Fruit fly (Drosophila melanogaster) whole organism, embryonic: ENCODE data around the gene Nepl9.
A peak's percentile ranks its signal among the peaks of the same experiment; 100 is the strongest.

Experiments used
- Bgb ChIP-seq: fragments of 200-800 bp; sonication (Bioruptor generic); IDR thresholded peaks from 2 replicates; pipeline ENCODE4 v1.3.6; 2022; ENCODE audit warnings: missing biosample characterization, missing genetic modification characterization; ENCODE audit not compliant: partially characterized antibody
- BtbVII ChIP-seq: fragments of 200-800 bp; sonication (Bioruptor generic); optimal IDR thresholded peaks from 3 replicates; lab custom pipeline; 2017; ENCODE audit warnings: missing biosample characterization, mild to moderate bottlenecking, missing genetic modification characterization
- CG10209 ChIP-seq: fragments of 200-800 bp; sonication (Bioruptor generic); optimal IDR thresholded peaks from 3 replicates; lab custom pipeline; 2017; ENCODE audit warnings: missing biosample characterization, mild to moderate bottlenecking, missing genetic modification characterization, missing genetic modification reagents
- CG11560 ChIP-seq: fragments of 200-800 bp; sonication (Bioruptor generic); IDR thresholded peaks from 3 replicates; pipeline ENCODE4 v1.3.6; 2022; ENCODE audit warnings: missing biosample characterization, missing genetic modification characterization
- CG12219 ChIP-seq: fragments of 200-800 bp; sonication (Bioruptor generic); optimal IDR thresholded peaks from 3 replicates; lab custom pipeline; 2018; ENCODE audit warnings: missing biosample characterization, mild to moderate bottlenecking, missing genetic modification characterization
- CG12942 ChIP-seq: fragments of 200-800 bp; sonication (Bioruptor generic); optimal IDR thresholded peaks from 3 replicates; lab custom pipeline; 2016; ENCODE audit warnings: missing biosample characterization, missing genetic modification characterization
- CG13894 ChIP-seq: fragments of 200-800 bp; sonication (Bioruptor generic); optimal IDR thresholded peaks from 3 replicates; lab custom pipeline; 2018; ENCODE audit warnings: missing biosample characterization, mild to moderate bottlenecking, missing genetic modification characterization, moderate library complexity
- CG15269 ChIP-seq: fragments of 200-800 bp; sonication (Bioruptor generic); optimal IDR thresholded peaks from 2 replicates; lab custom pipeline; 2018; ENCODE audit warnings: missing biosample characterization, mild to moderate bottlenecking, missing genetic modification characterization, moderate library complexity
- CG15479 ChIP-seq: fragments of 200-800 bp; sonication (Bioruptor generic); optimal IDR thresholded peaks from 3 replicates; lab custom pipeline; 2019; ENCODE audit warnings: missing biosample characterization, mild to moderate bottlenecking, missing genetic modification characterization, moderate library complexity
- CG15514 ChIP-seq: fragments of 200-800 bp; sonication (Bioruptor generic); optimal IDR thresholded peaks from 3 replicates; lab custom pipeline; 2017; ENCODE audit warnings: missing biosample characterization, missing genetic modification characterization, mild to moderate bottlenecking, moderate library complexity, missing genetic modification reagents
- CG17359 ChIP-seq: fragments of 200-800 bp; sonication (Bioruptor generic); optimal IDR thresholded peaks from 3 replicates; lab custom pipeline; 2018; ENCODE audit warnings: missing biosample characterization, mild to moderate bottlenecking, missing genetic modification characterization, moderate library complexity
- CG17385 ChIP-seq: fragments of 200-800 bp; sonication (Bioruptor generic); optimal IDR thresholded peaks from 3 replicates; lab custom pipeline; 2018; ENCODE audit warnings: missing biosample characterization, mild to moderate bottlenecking, missing genetic modification characterization
- CG17802 ChIP-seq: fragments of 200-800 bp; sonication (Bioruptor generic); optimal IDR thresholded peaks from 2 replicates; lab custom pipeline; 2018; ENCODE audit warnings: missing biosample characterization, mild to moderate bottlenecking, missing genetic modification characterization, moderate library complexity
- CG17829 ChIP-seq: fragments of 200-800 bp; optimal IDR thresholded peaks from 2 replicates; lab custom pipeline; 2019; ENCODE audit warnings: missing biosample characterization, mild to moderate bottlenecking, missing genetic modification characterization, moderate library complexity
- CG18476 ChIP-seq: fragments of 200-800 bp; sonication (Bioruptor generic); optimal IDR thresholded peaks from 2 replicates; lab custom pipeline; 2016; ENCODE audit warnings: missing biosample characterization, mild to moderate bottlenecking, missing genetic modification characterization
- CG18599 ChIP-seq: fragments of 200-800 bp; sonication (Bioruptor generic); optimal IDR thresholded peaks from 3 replicates; lab custom pipeline; 2017; ENCODE audit warnings: missing biosample characterization, missing genetic modification characterization, mild to moderate bottlenecking, moderate library complexity, missing genetic modification reagents
- CG2202 ChIP-seq: fragments of 200-800 bp; sonication (Bioruptor generic); optimal IDR thresholded peaks from 2 replicates; lab custom pipeline; 2018; ENCODE audit warnings: missing biosample characterization, mild to moderate bottlenecking, missing genetic modification characterization
- CG2678 ChIP-seq: fragments of 200-800 bp; sonication (Bioruptor generic); optimal IDR thresholded peaks from 3 replicates; lab custom pipeline; 2019; ENCODE audit warnings: missing biosample characterization, mild to moderate bottlenecking, missing genetic modification characterization, moderate library complexity
- CG34376 ChIP-seq: fragments of 200-800 bp; sonication (Bioruptor generic); optimal IDR thresholded peaks from 2 replicates; lab custom pipeline; 2018; ENCODE audit warnings: missing biosample characterization, mild to moderate bottlenecking, missing genetic modification characterization
- CG4707 ChIP-seq: fragments of 200-800 bp; sonication (Bioruptor generic); optimal IDR thresholded peaks from 2 replicates; lab custom pipeline; 2018; ENCODE audit warnings: missing biosample characterization, mild to moderate bottlenecking, missing genetic modification characterization, moderate library complexity
- CG5180 ChIP-seq: fragments of 200-800 bp; sonication (Bioruptor generic); optimal IDR thresholded peaks from 3 replicates; lab custom pipeline; 2017; ENCODE audit warnings: missing biosample characterization, missing genetic modification characterization, mild to moderate bottlenecking, moderate library complexity, missing genetic modification reagents
- CG9437 ChIP-seq: fragments of 200-800 bp; sonication (Bioruptor generic); optimal IDR thresholded peaks from 2 replicates; lab custom pipeline; 2018; ENCODE audit warnings: missing biosample characterization, mild to moderate bottlenecking, missing genetic modification characterization
- CrebB ChIP-seq: fragments of 200-800 bp; sonication (Bioruptor generic); optimal IDR thresholded peaks from 3 replicates; lab custom pipeline; 2018; ENCODE audit warnings: missing biosample characterization, mild to moderate bottlenecking, missing genetic modification characterization
- D19A ChIP-seq: fragments of 200-800 bp; optimal IDR thresholded peaks from 3 replicates; lab custom pipeline; 2019; ENCODE audit warnings: missing biosample characterization, mild to moderate bottlenecking, missing genetic modification characterization, moderate library complexity
- Dp ChIP-seq: fragments of 200-800 bp; sonication (Bioruptor generic); optimal IDR thresholded peaks from 2 replicates; lab custom pipeline; 2018; ENCODE audit warnings: missing biosample characterization, mild to moderate bottlenecking, missing genetic modification characterization, moderate library complexity
- Drgx ChIP-seq: fragments of 200-800 bp; sonication (Bioruptor generic); IDR thresholded peaks from 2 replicates; pipeline ENCODE4 v1.3.6; 2022; ENCODE audit warnings: missing biosample characterization, missing genetic modification characterization
- E2f1 ChIP-seq: fragments of 200-800 bp; sonication (Bioruptor generic); IDR thresholded peaks from 2 replicates; pipeline ENCODE4 v1.3.6; 2022; ENCODE audit warnings: missing biosample characterization, missing genetic modification characterization
- Hey ChIP-seq: fragments of 200-800 bp; sonication (Bioruptor generic); optimal IDR thresholded peaks from 3 replicates; lab custom pipeline; 2018; ENCODE audit warnings: missing biosample characterization, mild to moderate bottlenecking, missing genetic modification characterization
- Nf-YB ChIP-seq: fragments of 200-800 bp; sonication (Bioruptor generic); optimal IDR thresholded peaks from 3 replicates; lab custom pipeline; 2019; ENCODE audit warnings: missing biosample characterization, mild to moderate bottlenecking, missing genetic modification characterization, moderate library complexity
- NfI ChIP-seq: fragments of 200-800 bp; sonication (Bioruptor generic); optimal IDR thresholded peaks from 3 replicates; lab custom pipeline; 2018; ENCODE audit warnings: missing biosample characterization, mild to moderate bottlenecking, missing genetic modification characterization, moderate library complexity
- Oli ChIP-seq: fragments of 200-800 bp; sonication (Bioruptor generic); optimal IDR thresholded peaks from 2 replicates; lab custom pipeline; 2018; ENCODE audit warnings: missing biosample characterization, mild to moderate bottlenecking, missing genetic modification characterization, moderate library complexity
- Sin3A ChIP-seq: fragments of >200 bp; optimal IDR thresholded peaks from 2 replicates; lab custom pipeline; 2018
- Spps ChIP-seq: fragments of 200-800 bp; sonication (Bioruptor generic); optimal IDR thresholded peaks from 2 replicates; lab custom pipeline; 2018; ENCODE audit warnings: missing biosample characterization, mild to moderate bottlenecking, missing genetic modification characterization
- aop ChIP-seq: fragments of 200-800 bp; sonication (Bioruptor generic); IDR thresholded peaks from 2 replicates; pipeline ENCODE4 v1.3.6; 2022; ENCODE audit warnings: missing biosample characterization, missing genetic modification characterization
- ara ChIP-seq: fragments of 200-800 bp; sonication (Bioruptor generic); IDR thresholded peaks from 2 replicates; pipeline ENCODE4 v1.3.6; 2022; ENCODE audit warnings: missing biosample characterization, missing genetic modification characterization
- bsh ChIP-seq, 2 experiments: fragments of 200-800 bp; sonication (Bioruptor generic); optimal IDR thresholded peaks; 2 replicates each; lab custom pipeline; 2017 to 2018; ENCODE audit warnings: mild to moderate bottlenecking in 2 of 2, missing biosample characterization in 2 of 2, missing genetic modification characterization in 2 of 2, moderate library complexity in 1 of 2
- ftz-f1 ChIP-seq: fragments of 200-800 bp; sonication (Bioruptor generic); optimal IDR thresholded peaks from 2 replicates; lab custom pipeline; 2016; ENCODE audit warnings: missing biosample characterization, missing genetic modification characterization
- gsb ChIP-seq: fragments of 200-800 bp; sonication (Bioruptor generic); IDR thresholded peaks from 2 replicates; pipeline ENCODE4 v1.3.6; 2022; ENCODE audit warnings: missing biosample characterization, missing genetic modification characterization
- lola ChIP-seq, 3 experiments: fragments of >200 bp in 2 of 3; fragments of 200-800 bp in 1 of 3; sonication (Bioruptor generic) in 1 of 3; optimal IDR thresholded peaks; 2 replicates each; lab custom pipeline; 2017 to 2019; ENCODE audit warnings: missing biosample characterization in 3 of 3, missing genetic modification characterization in 3 of 3, mild to moderate bottlenecking in 1 of 3, moderate library complexity in 1 of 3
- nom ChIP-seq: fragments of 200-800 bp; sonication (Bioruptor generic); optimal IDR thresholded peaks from 2 replicates; lab custom pipeline; 2017; ENCODE audit warnings: missing biosample characterization, missing genetic modification characterization, mild to moderate bottlenecking, moderate library complexity, missing genetic modification reagents
- pfk ChIP-seq: fragments of 200-800 bp; sonication (Bioruptor generic); optimal IDR thresholded peaks from 2 replicates; lab custom pipeline; 2018; ENCODE audit warnings: missing biosample characterization, mild to moderate bottlenecking, missing genetic modification characterization, moderate library complexity
- pita ChIP-seq: fragments of 200-800 bp; sonication (Bioruptor generic); optimal IDR thresholded peaks from 2 replicates; lab custom pipeline; 2017; ENCODE audit warnings: missing biosample characterization, mild to moderate bottlenecking, missing genetic modification characterization
- row ChIP-seq: fragments of 200-800 bp; sonication (Bioruptor generic); IDR thresholded peaks from 3 replicates; pipeline ENCODE4 v1.3.6; 2022; ENCODE audit warnings: missing biosample characterization, missing genetic modification characterization
- schlank ChIP-seq: fragments of 200-800 bp; sonication (Bioruptor generic); optimal IDR thresholded peaks from 2 replicates; lab custom pipeline; 2018; ENCODE audit warnings: missing biosample characterization, mild to moderate bottlenecking, missing genetic modification characterization
- scrt ChIP-seq: fragments of 200-800 bp; sonication (Bioruptor generic); optimal IDR thresholded peaks from 2 replicates; lab custom pipeline; 2018; ENCODE audit warnings: missing biosample characterization, mild to moderate bottlenecking, missing genetic modification characterization, moderate library complexity
- sd ChIP-seq: fragments of 200-800 bp; sonication (Bioruptor generic); optimal IDR thresholded peaks from 3 replicates; lab custom pipeline; 2018; ENCODE audit warnings: missing biosample characterization, mild to moderate bottlenecking, missing genetic modification characterization, moderate library complexity
- tin ChIP-seq: fragments of 200-800 bp; sonication (Bioruptor generic); optimal IDR thresholded peaks from 3 replicates; lab custom pipeline; 2016; ENCODE audit warnings: missing biosample characterization, missing genetic modification characterization

The Nepl9 gene

dm6 chr2L:16819714-16820113, 17.3 kb downstream of the Nepl9 start (continued):
- TF ChIP-seq CrebB (tag; lab: Kevin White, UChicago) (peak; percentile 37), Hey (tag; lab: Kevin White, UChicago) (peak; percentile 30), Nf-YB (GFP tag; lab: Kevin White, UChicago) (peak; percentile 36), E2f1 (GFP tag; lab: Robert Waterston, UW) (no peak), bsh (GFP tag; optimal IDR thresholded peaks at IDR 0.05; lab: Kevin White, UChicago) (no peak), BtbVII (peak; percentile 57), CG15269 (tag; lab: Kevin White, UChicago) (peak; percentile 48), CG17359 (tag; lab: Kevin White, UChicago) (peak; percentile 14), CG15479 (GFP tag; lab: Kevin White, UChicago) (no peak), aop (GFP tag; lab: Robert Waterston, UW) (no peak), CG34376 (GFP tag; lab: Kevin White, UChicago) (peak; percentile 71), NfI (GFP tag; lab: Kevin White, UChicago) (no peak), CG12219 (GFP tag; lab: Kevin White, UChicago) (peak; percentile 31), ara (GFP tag; lab: Robert Waterston, UW) (0 out of 2 replicates have a peak, but pooled peaks have one; percentile 31), gsb (GFP tag; lab: Robert Waterston, UW) (no peak), sd (tag; lab: Kevin White, UChicago) (peak; percentile 98), Drgx (GFP tag; lab: Robert Waterston, UW) (no peak), CG12942 (no peak), Sin3A (lab: Kevin White, UChicago) (no peak), scrt (peak; percentile 54), CG13894 (tag; lab: Kevin White, UChicago) (peak; percentile 86), pfk (GFP tag; lab: Kevin White, UChicago) (peak; percentile 16), CG15514 (GFP tag; lab: Kevin White, UChicago) (peak; percentile 32), Bgb (no peak)

- TF ChIP-seq CG17802 (tag; lab: Kevin White, UChicago) (peak; percentile 5), pfk (GFP tag; lab: Kevin White, UChicago) (no peak), row (peak; percentile 42; the same call in 1 of the 3 replicates), CG2678 (tag; lab: Kevin White, UChicago) (peak; percentile 45), CG17385 (GFP tag; lab: Kevin White, UChicago) (peak; percentile 25), CG4707 (peak; percentile 1), Oli (tag; lab: Kevin White, UChicago) (peak; percentile 42), schlank (tag; lab: Kevin White, UChicago) (no peak), Dp (GFP tag; lab: Kevin White, UChicago) (no peak), Nf-YB (GFP tag; lab: Kevin White, UChicago) (peak; percentile 30), CG12219 (GFP tag; lab: Kevin White, UChicago) (peak; percentile 25), Spps (peak; percentile 22), nom (GFP tag; lab: Kevin White, UChicago) (peak; percentile 42), pita (GFP tag; lab: Kevin White, UChicago) (no peak), CG10209 (GFP tag; lab: Kevin White, UChicago) (peak; percentile 13), CG17829 (tag; lab: Kevin White, UChicago) (peak; percentile 43), CG9437 (GFP tag; lab: Kevin White, UChicago) (peak; percentile 21), CG15269 (tag; lab: Kevin White, UChicago) (peak; percentile 30), ftz-f1 (no peak), CG11560 (tag; lab: Robert Waterston, UW) (no peak), CG5180 (GFP tag; lab: Kevin White, UChicago) (peak; percentile 19), D19A (peak; percentile 50), tin (GFP tag; lab: Kevin White, UChicago) (peak; percentile 8), CG2202 (peak; percentile 9), CG18599 (GFP tag; lab: Kevin White, UChicago) (peak; percentile 10), lola (GFP tag; optimal IDR thresholded peaks at IDR 0.05; lab: Kevin White, UChicago) (peak in 1 of 3 experiments; percentile 56), CG18476 (GFP tag; lab: Kevin White, UChicago) (peak; percentile 3)
These were observed 18.6 kb downstream of the Nepl9 start for dm6 chr2L:16818335-16818973.
